Fruit fly (Drosophila melanogaster): ENCODE results near the gene CG18765.

The CG18765 gene

dm6 chr3R:11684316-11684715 is 7.3 kb downstream of the CG18765 start, which contains the start of gene CG6830:
TSS of gene CG6830 (minus strand) at chr3R:11684342.
- TF ChIP-seq insv (optimal IDR thresholded peaks at IDR 0.05), result no peak
- no peak for TF ChIP-seq ttk (optimal IDR thresholded peaks at IDR 0.05)
- no peak for TF ChIP-seq Sin3A (optimal IDR thresholded peaks at IDR 0.05)

- TF ChIP-seq ttk (optimal IDR thresholded peaks at IDR 0.05) (no peak), psq (optimal IDR thresholded peaks at IDR 0.05) (no peak), Sin3A (optimal IDR thresholded peaks at IDR 0.05) (no peak)
Observed at dm6 chr3R:11683675-11684074, 7.9 kb downstream of the CG18765 start.

DNA sequence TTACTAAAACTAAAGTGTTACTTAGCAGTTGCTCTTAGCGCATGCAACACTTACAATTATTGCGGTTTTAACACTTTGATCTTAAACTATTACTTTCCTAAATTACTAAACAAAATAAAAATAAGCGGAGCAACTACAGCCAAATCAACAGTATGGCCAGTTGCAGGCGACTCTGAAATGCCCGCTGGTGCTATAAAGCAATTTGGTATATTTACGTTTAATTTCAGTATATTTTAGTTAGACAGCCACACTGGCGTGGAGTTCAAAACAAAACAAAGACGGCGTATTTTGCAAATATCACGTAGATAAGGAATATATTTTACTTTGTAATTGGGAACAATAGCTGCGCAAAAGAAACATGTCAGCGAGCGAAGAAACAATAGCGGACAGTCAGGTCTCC is 12.1 kb downstream of the CG18765 start, which contains the start of the genes Taf12 and Ho:
Gene Taf12, minus strand, starts transcription at position 178 of the 400 bp plus-strand sequence.
Gene Ho, plus strand, starts transcription at position 231 of the 400 bp plus-strand sequence.
- no peak for TF ChIP-seq psq (optimal IDR thresholded peaks at IDR 0.05)
- no peak for TF ChIP-seq insv (optimal IDR thresholded peaks at IDR 0.05)
- TF ChIP-seq Myc (optimal IDR thresholded peaks at IDR 0.05), result no peak
- TF ChIP-seq Sin3A (optimal IDR thresholded peaks at IDR 0.05), result no peak
- TF ChIP-seq ttk (optimal IDR thresholded peaks at IDR 0.05), result no peak
- TF ChIP-seq h (optimal IDR thresholded peaks at IDR 0.05), result no peak

DNA sequence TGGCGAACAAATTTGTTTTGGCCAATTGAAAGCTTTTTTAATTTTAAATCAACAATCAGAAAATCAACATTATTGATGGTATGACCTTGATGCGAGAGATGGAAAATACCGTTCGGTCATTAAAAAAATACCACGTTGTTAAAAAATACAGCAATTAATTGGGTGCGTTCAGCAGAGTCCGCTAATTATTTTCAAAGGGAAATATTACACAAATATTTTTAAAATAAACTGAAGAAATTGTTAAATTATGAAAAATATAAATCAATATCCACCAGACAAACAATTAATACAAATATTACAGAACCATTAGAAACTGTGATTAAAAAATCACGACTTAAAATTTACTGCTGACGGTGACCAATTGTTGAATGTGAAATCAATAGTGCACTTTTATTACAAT is 13.6 kb downstream of the CG18765 start, which contains the start of gene CG18476:
Gene CG18476, minus strand, starts transcription at position 101 of the 400 bp plus-strand sequence.
- TF ChIP-seq h (optimal IDR thresholded peaks at IDR 0.05) (no peak), Myc (optimal IDR thresholded peaks at IDR 0.05) (no peak), insv (optimal IDR thresholded peaks at IDR 0.05) (no peak), ttk (optimal IDR thresholded peaks at IDR 0.05) (no peak), Sin3A (optimal IDR thresholded peaks at IDR 0.05) (no peak), psq (optimal IDR thresholded peaks at IDR 0.05) (no peak)

- TF ChIP-seq Myc (optimal IDR thresholded peaks at IDR 0.05) (no peak), insv (optimal IDR thresholded peaks at IDR 0.05) (no peak), h (optimal IDR thresholded peaks at IDR 0.05) (no peak), ttk (optimal IDR thresholded peaks at IDR 0.05) (no peak), Sin3A (optimal IDR thresholded peaks at IDR 0.05) (no peak), psq (optimal IDR thresholded peaks at IDR 0.05) (no peak)
Observed at dm6 chr3R:11673955-11674663, 17.5 kb downstream of the CG18765 start, which contains the start of gene CG14715. TSS of gene CG14715 (plus strand) at chr3R:11674221.

dm6 chr3R:11671784-11672183 is 19.8 kb downstream of the CG18765 start:
- TF ChIP-seq psq (optimal IDR thresholded peaks at IDR 0.05) (no peak), insv (optimal IDR thresholded peaks at IDR 0.05) (no peak), Sin3A (optimal IDR thresholded peaks at IDR 0.05) (no peak), Myc (optimal IDR thresholded peaks at IDR 0.05) (no peak), h (optimal IDR thresholded peaks at IDR 0.05) (no peak), ttk (optimal IDR thresholded peaks at IDR 0.05) (no peak)

dm6 chr3R:11670888-11671287 is 20.7 kb downstream of the CG18765 start:
- TF ChIP-seq ttk (optimal IDR thresholded peaks at IDR 0.05), result no peak

dm6 chr3R:11669954-11670347 is 21.6 kb downstream of the CG18765 start:
- no peak for TF ChIP-seq h (optimal IDR thresholded peaks at IDR 0.05)
- no peak for TF ChIP-seq Sin3A (optimal IDR thresholded peaks at IDR 0.05)
- no peak for TF ChIP-seq Myc (optimal IDR thresholded peaks at IDR 0.05)
- no peak for TF ChIP-seq ttk (optimal IDR thresholded peaks at IDR 0.05)
- no peak for TF ChIP-seq psq (optimal IDR thresholded peaks at IDR 0.05)
- TF ChIP-seq insv (optimal IDR thresholded peaks at IDR 0.05), result no peak

- no peak for TF ChIP-seq h (optimal IDR thresholded peaks at IDR 0.05)
- no peak for TF ChIP-seq psq (optimal IDR thresholded peaks at IDR 0.05)
- no peak for TF ChIP-seq Myc (optimal IDR thresholded peaks at IDR 0.05)
- no peak for TF ChIP-seq Sin3A (optimal IDR thresholded peaks at IDR 0.05)
- TF ChIP-seq ttk (optimal IDR thresholded peaks at IDR 0.05), result no peak
- no peak for TF ChIP-seq insv (optimal IDR thresholded peaks at IDR 0.05)
Observed at dm6 chr3R:11669017-11669953, 22.3 kb downstream of the CG18765 start.

DNA sequence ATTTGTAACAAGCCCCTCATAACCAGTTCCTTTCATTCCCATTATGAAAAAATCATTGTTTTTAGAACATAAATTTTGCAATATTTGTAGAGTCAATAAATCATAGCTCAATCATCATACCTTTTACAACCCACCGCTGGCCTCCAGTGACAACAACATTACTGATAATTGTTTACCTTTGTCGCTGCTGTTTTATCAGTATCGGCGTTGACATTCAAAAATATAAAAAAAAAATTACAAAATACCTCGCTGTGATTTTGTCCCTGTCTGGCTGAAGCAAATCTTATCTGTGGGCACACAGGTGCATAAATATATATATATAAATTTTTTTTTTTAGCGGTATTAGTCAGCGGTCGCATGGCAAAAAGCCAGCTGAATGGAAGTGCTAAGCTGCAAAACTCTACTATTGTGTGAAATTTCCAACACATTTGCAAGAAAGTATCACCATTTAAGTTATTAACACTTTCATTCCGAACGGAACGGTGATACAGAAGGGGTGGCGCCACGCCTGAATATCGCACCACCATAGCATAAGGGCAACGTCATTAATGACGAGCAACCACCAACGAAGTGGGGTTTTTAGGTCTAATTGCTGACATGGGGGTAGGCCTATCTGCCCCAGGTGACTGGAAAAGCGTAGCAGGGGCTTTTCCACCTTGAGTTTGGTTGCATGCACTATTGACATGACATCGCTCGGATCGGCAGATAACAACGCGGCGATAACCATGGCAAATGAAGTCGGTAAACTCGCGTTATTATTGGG is 25.5 kb downstream of the CG18765 start:
- TF ChIP-seq ttk (optimal IDR thresholded peaks at IDR 0.05) (no peak), Sin3A (optimal IDR thresholded peaks at IDR 0.05) (no peak), h (optimal IDR thresholded peaks at IDR 0.05) (no peak), insv (optimal IDR thresholded peaks at IDR 0.05) (no peak), Myc (optimal IDR thresholded peaks at IDR 0.05) (no peak), psq (optimal IDR thresholded peaks at IDR 0.05) (no peak)

DNA sequence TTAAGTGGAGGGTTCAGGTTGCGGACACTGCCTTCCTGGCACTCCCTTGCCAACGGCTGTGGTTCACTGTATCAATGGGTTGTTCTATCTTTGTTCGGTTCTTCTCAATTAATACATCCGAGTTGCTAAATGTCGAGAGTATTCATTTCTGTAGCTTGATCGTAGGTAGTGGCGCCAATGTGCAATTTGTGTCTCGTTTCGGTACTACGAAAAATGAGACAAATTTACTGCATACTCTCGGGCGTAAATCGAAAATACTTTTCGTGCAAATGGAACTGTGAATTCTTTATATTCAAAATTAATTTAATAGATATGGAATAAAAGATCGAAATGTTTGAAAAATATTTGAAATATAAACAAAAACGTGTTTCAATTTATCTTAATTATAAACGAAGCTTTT is 26.1 kb downstream of the CG18765 start:
- TF ChIP-seq h (optimal IDR thresholded peaks at IDR 0.05) (no peak), Sin3A (optimal IDR thresholded peaks at IDR 0.05) (no peak), Myc (optimal IDR thresholded peaks at IDR 0.05) (no peak), psq (optimal IDR thresholded peaks at IDR 0.05) (no peak), insv (optimal IDR thresholded peaks at IDR 0.05) (no peak), ttk (optimal IDR thresholded peaks at IDR 0.05) (no peak)

DNA sequence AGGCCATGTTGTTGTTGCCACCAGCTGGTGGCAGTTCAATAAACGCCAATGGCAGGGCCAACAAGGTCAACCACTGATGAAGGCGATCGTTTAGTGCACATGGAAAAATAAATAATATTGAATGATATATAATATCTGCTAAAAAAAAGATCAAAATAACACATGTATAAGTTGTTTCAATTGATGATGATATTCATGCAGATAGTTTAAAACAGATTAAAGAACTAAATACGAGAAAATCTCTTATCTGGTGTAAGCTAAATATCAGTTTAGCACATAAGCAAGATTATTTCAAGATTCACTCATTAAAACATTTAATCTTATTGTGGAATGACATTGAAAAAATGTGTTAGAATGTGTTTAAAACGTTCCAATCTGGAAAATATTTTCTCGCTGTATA is 28.2 kb downstream of the CG18765 start:
- TF ChIP-seq ttk (optimal IDR thresholded peaks at IDR 0.05), result no peak
- TF ChIP-seq Sin3A (optimal IDR thresholded peaks at IDR 0.05), result no peak
- no peak for TF ChIP-seq h (optimal IDR thresholded peaks at IDR 0.05)
- no peak for TF ChIP-seq Myc (optimal IDR thresholded peaks at IDR 0.05)
- TF ChIP-seq insv (optimal IDR thresholded peaks at IDR 0.05), result no peak
- no peak for TF ChIP-seq psq (optimal IDR thresholded peaks at IDR 0.05)

Measured in Kc167 (cell line).